Worm (Caenorhabditis elegans) whole organism, L4 larva: ENCODE data around the gene mls-2.
A peak's percentile ranks its signal among the peaks of the same experiment; 100 is the strongest.

Experiments
- F44E2.7 ChIP-seq: fragments of 200-800 bp; sonication (Bioruptor generic); IDR thresholded peaks from 2 replicates; pipeline ENCODE4 v2.1.2; 2022; ENCODE audit warnings: missing genetic modification characterization, missing compliant biosample characterization
- R02D3.7 ChIP-seq: fragments of 150-350 bp; sonication (generic microtip); optimal IDR thresholded peaks from 3 replicates; lab custom pipeline; 2014; ENCODE audit warnings: missing biosample characterization, missing genetic modification characterization
- ZK337.2 ChIP-seq: fragments of 200-800 bp; sonication (Bioruptor generic); IDR thresholded peaks from 2 replicates; pipeline ENCODE4 v1.3.6; 2022; ENCODE audit warnings: missing genetic modification reagents, missing genetic modification characterization, missing compliant biosample characterization
- ama-1 ChIP-seq: fragments of 150-350 bp; optimal IDR thresholded peaks from 2 replicates; lab custom pipeline; 2014; ENCODE audit warnings: inconsistent platforms, mixed read lengths
- arid-1 ChIP-seq: fragments of 200-800 bp; sonication (Bioruptor generic); conservative IDR thresholded peaks from 2 replicates; pipeline ENCODE4 v1.3.6; 2022; ENCODE audit warnings: missing genetic modification reagents, missing genetic modification characterization, missing compliant biosample characterization
- ceh-20 ChIP-seq: fragments of 200-800 bp; sonication (Bioruptor generic); IDR thresholded peaks from 2 replicates; pipeline ENCODE4 v1.3.6; 2022; ENCODE audit warnings: missing genetic modification reagents, missing genetic modification characterization, missing compliant biosample characterization
- ceh-32 ChIP-seq: sonication (generic microtip); optimal IDR thresholded peaks from 2 replicates; lab custom pipeline; 2016; ENCODE audit warnings: mild to moderate bottlenecking, missing genetic modification characterization, missing compliant biosample characterization; ENCODE audit not compliant: poor library complexity
- daf-16 ChIP-seq, 3 experiments: sonication (generic microtip); optimal IDR thresholded peaks; 2 replicates each; lab custom pipeline; 2016 to 2017; ENCODE audit warnings: missing genetic modification characterization in 3 of 3, missing genetic modification reagents in 3 of 3, mild to moderate bottlenecking in 2 of 3, missing compliant biosample characterization in 2 of 3, missing biosample characterization in 1 of 3, moderate library complexity in 1 of 3
- dve-1 ChIP-seq: sonication (generic microtip); optimal IDR thresholded peaks from 2 replicates; lab custom pipeline; 2017; ENCODE audit warnings: antibody characterized with exemption, mild to moderate bottlenecking, missing genetic modification characterization, missing compliant biosample characterization; ENCODE audit not compliant: insufficient read depth
- fos-1 ChIP-seq: fragments of 150-350 bp; optimal IDR thresholded peaks from 2 replicates; lab custom pipeline; 2014; ENCODE audit warnings: missing biosample characterization, missing genetic modification characterization
- gei-8 ChIP-seq: fragments of 200-800 bp; sonication (Bioruptor generic); optimal IDR thresholded peaks from 2 replicates; lab custom pipeline; 2018; ENCODE audit warnings: mild to moderate bottlenecking, missing genetic modification characterization, missing compliant biosample characterization
- jun-1 ChIP-seq: fragments of 150-350 bp; optimal IDR thresholded peaks from 2 replicates; lab custom pipeline; 2014; ENCODE audit warnings: missing biosample characterization, missing genetic modification reagents, missing genetic modification characterization
- madf-9 ChIP-seq: fragments of 200-800 bp; sonication (Bioruptor generic); conservative IDR thresholded peaks from 2 replicates; pipeline ENCODE4 v1.3.6; 2022; ENCODE audit warnings: missing genetic modification reagents, missing genetic modification characterization, missing compliant biosample characterization
- mdl-1 ChIP-seq, 2 experiments: fragments of 150-350 bp in 1 of 2; sonication (generic microtip) in 1 of 2; optimal IDR thresholded peaks; 2 replicates each; lab custom pipeline; 2014 to 2017; ENCODE audit warnings: missing biosample characterization in 2 of 2, missing genetic modification characterization in 2 of 2
- mxl-2 ChIP-seq: fragments of 200-800 bp; sonication (Bioruptor generic); conservative IDR thresholded peaks from 2 replicates; pipeline ENCODE4 v1.3.6; 2022; ENCODE audit warnings: missing genetic modification reagents, missing genetic modification characterization, missing compliant biosample characterization
- nhr-10 ChIP-seq: fragments of 150-350 bp; optimal IDR thresholded peaks from 2 replicates; lab custom pipeline; 2014; ENCODE audit warnings: missing biosample characterization, missing genetic modification characterization
- nhr-111 ChIP-seq: fragments of 200-800 bp; sonication (Bioruptor generic); optimal IDR thresholded peaks from 2 replicates; lab custom pipeline; 2018; ENCODE audit warnings: mild to moderate bottlenecking, missing genetic modification characterization, missing compliant biosample characterization
- nhr-41 ChIP-seq: fragments of 200-800 bp; sonication (Bioruptor generic); IDR thresholded peaks from 2 replicates; pipeline ENCODE4 v1.3.6; 2022; ENCODE audit warnings: missing genetic modification reagents, missing genetic modification characterization, missing compliant biosample characterization
- nhr-77 ChIP-seq: fragments of 150-350 bp; optimal IDR thresholded peaks from 2 replicates; lab custom pipeline; 2014; ENCODE audit warnings: missing biosample characterization, missing genetic modification characterization
- skn-1 ChIP-seq: fragments of 150-350 bp; optimal IDR thresholded peaks from 2 replicates; lab custom pipeline; 2014; ENCODE audit warnings: missing biosample characterization, missing genetic modification characterization
- snpc-1.2 ChIP-seq: fragments of 200-800 bp; sonication (Bioruptor generic); IDR thresholded peaks from 2 replicates; pipeline ENCODE4 v1.3.6; 2022; ENCODE audit warnings: missing genetic modification reagents, missing genetic modification characterization, missing compliant biosample characterization
- zag-1 ChIP-seq: fragments of 150-350 bp; optimal IDR thresholded peaks from 2 replicates; lab custom pipeline; 2014; ENCODE audit warnings: missing biosample characterization, missing genetic modification characterization
- zfp-3 ChIP-seq: fragments of 200-800 bp; sonication (Bioruptor generic); conservative IDR thresholded peaks from 2 replicates; pipeline ENCODE4 v1.3.6; 2022; ENCODE audit warnings: missing genetic modification reagents, missing genetic modification characterization, missing compliant biosample characterization
- zip-11 ChIP-seq: fragments of 200-800 bp; sonication (Bioruptor generic); IDR thresholded peaks from 2 replicates; pipeline ENCODE4 v1.3.6; 2022; ENCODE audit warnings: missing genetic modification characterization, missing compliant biosample characterization
- zip-2 ChIP-seq: fragments of 150-350 bp; optimal IDR thresholded peaks from 2 replicates; lab custom pipeline; 2014; ENCODE audit warnings: missing biosample characterization, missing genetic modification characterization

mls-2 gene

DNA sequence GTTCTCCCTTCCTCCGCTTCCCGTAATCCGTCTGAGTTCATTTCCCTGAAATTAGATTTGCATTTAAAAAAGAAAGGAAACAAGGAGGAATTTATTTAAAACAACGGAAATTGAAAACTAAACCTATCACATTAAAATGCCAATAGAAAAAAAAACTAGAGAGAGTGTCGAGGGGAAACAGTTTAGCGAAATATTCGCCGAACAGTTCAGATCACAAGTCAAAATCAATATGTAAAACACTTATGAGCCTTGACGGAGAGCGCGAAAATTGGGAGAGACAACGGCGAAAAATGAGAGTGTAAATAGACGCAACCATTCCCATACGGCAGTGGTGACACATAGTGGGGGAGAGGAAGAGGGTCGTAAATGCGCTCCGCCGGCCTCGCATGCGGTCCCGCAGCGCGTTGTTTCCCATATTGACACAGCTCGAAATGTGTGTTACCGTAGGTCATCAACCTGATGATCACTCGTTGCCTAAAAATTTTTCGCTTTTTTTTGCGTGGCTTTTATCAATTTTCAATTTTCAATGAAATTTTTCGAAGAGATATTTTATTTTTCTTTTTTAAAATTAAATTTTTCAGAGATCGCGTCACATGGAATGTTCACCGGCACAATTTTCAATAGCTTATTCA lies 49.6 kb downstream of the mls-2 start, which contains the start of the genes dnj-14 and glit-1 (continued):
- TF ChIP-seq zip-11 (GFP tag; lab: Robert Waterston, UW) (no peak), gei-8 (GFP tag; lab: Kevin White, UChicago) (no peak), zfp-3 (no peak), zag-1 (tag; lab: Kevin White, UChicago) (no peak), ama-1 (lab: Kevin White, UChicago) (peak; percentile 16), nhr-111 (GFP tag; lab: Kevin White, UChicago) (no peak), daf-16 (GFP tag; optimal IDR thresholded peaks at IDR 0.05; lab: Kevin White, UChicago) (peak; percentile 33 to 46), daf-16 (tag; optimal IDR thresholded peaks at IDR 0.05; lab: Kevin White, UChicago) (peak; percentile 96), mxl-2 (GFP tag; lab: Robert Waterston, UW) (no peak), nhr-10 (peak; percentile 50), ZK337.2 (GFP tag; lab: Robert Waterston, UW) (no peak), zip-2 (tag; lab: Kevin White, UChicago) (no peak), mdl-1 (tag; optimal IDR thresholded peaks at IDR 0.05; lab: Kevin White, UChicago) (peak; percentile 21 to 91), skn-1 (tag; lab: Kevin White, UChicago) (no peak), ceh-32 (tag; lab: Kevin White, UChicago) (no peak), snpc-1.2 (no peak), nhr-41 (GFP tag; lab: Robert Waterston, UW) (no peak), nhr-77 (peak; percentile 95), dve-1 (tag; lab: Kevin White, UChicago) (peak; percentile 92), ceh-20 (GFP tag; lab: Robert Waterston, UW) (peak; percentile 69), jun-1 (tag; lab: Kevin White, UChicago) (peak; percentile 76), F44E2.7 (GFP tag; lab: Robert Waterston, UW) (no peak), R02D3.7 (no peak), fos-1 (no peak), arid-1 (peak; percentile 30; the same call in 1 of the 2 replicates), madf-9 (peak; percentile 72)
